Fruit fly (Drosophila melanogaster) whole organism, adult: ENCODE data around the gene CG45428.

Experiments used
- CG11617 ChIP-seq: fragments of 200-800 bp; sonication (Bioruptor generic); optimal IDR thresholded peaks from 2 replicates; lab custom pipeline; 2017; ENCODE audit warnings: mild to moderate bottlenecking, missing biosample characterization, missing genetic modification reagents, missing genetic modification characterization
- CG14711 ChIP-seq: fragments of 200-800 bp; sonication (Bioruptor generic); optimal IDR thresholded peaks from 2 replicates; lab custom pipeline; 2018; ENCODE audit warnings: missing biosample characterization, mild to moderate bottlenecking, missing genetic modification characterization, moderate library complexity
- CG1620 ChIP-seq: fragments of 200-800 bp; sonication (Bioruptor generic); optimal IDR thresholded peaks from 2 replicates; lab custom pipeline; 2016; ENCODE audit warnings: missing biosample characterization, missing genetic modification characterization
- CG7045 ChIP-seq: fragments of 200-800 bp; sonication (Bioruptor generic); optimal IDR thresholded peaks from 2 replicates; lab custom pipeline; 2017; ENCODE audit warnings: missing biosample characterization, mild to moderate bottlenecking, missing genetic modification characterization
- CG7101 ChIP-seq: fragments of 200-800 bp; sonication (Bioruptor generic); optimal IDR thresholded peaks from 2 replicates; lab custom pipeline; 2018; ENCODE audit warnings: missing biosample characterization, mild to moderate bottlenecking, missing genetic modification characterization, moderate library complexity
- Clk ChIP-seq: fragments of 200-800 bp; sonication (Bioruptor generic); optimal IDR thresholded peaks from 2 replicates; lab custom pipeline; 2017; ENCODE audit warnings: missing biosample characterization, missing genetic modification characterization
- bab1 ChIP-seq: fragments of 200-800 bp; sonication (Bioruptor generic); optimal IDR thresholded peaks from 3 replicates; lab custom pipeline; 2019; ENCODE audit warnings: missing biosample characterization, mild to moderate bottlenecking, missing genetic modification characterization, moderate library complexity
- ovo ChIP-seq: fragments of 200-800 bp; sonication (Bioruptor generic); optimal IDR thresholded peaks from 2 replicates; lab custom pipeline; 2016; ENCODE audit warnings: missing biosample characterization, missing genetic modification characterization
- tj ChIP-seq: fragments of 200-800 bp; sonication (Bioruptor generic); optimal IDR thresholded peaks from 3 replicates; lab custom pipeline; 2017; ENCODE audit warnings: missing biosample characterization, mild to moderate bottlenecking, missing genetic modification characterization, moderate library complexity

- TF ChIP-seq CG1620 (no peak), CG14711 (tag; lab: Kevin White, UChicago) (no peak), CG7045 (GFP tag; lab: Kevin White, UChicago) (no peak), bab1 (GFP tag; lab: Kevin White, UChicago) (no peak), CG7101 (tag; lab: Kevin White, UChicago) (no peak), tj (GFP tag; lab: Kevin White, UChicago) (no peak), Clk (no peak), CG11617 (GFP tag; lab: Kevin White, UChicago) (no peak), ovo (no peak)
These were observed 42.5 kb upstream of the CG45428 start for dm6 chr3L:22879344-22879723.
